Fruit fly (Drosophila melanogaster): ENCODE results near the gene pasha.

pasha gene

dm6 chr3R:31571885-31572292 lies 45.9 kb upstream of the pasha start, which contains the start of gene gammaCOP (continued):
- TF ChIP-seq chinmo (GFP tag; IDR thresholded peaks at IDR 0.05; ENCODE audit: partially characterized antibody) (0 out of 4 replicates have a peak, but pooled peaks have one; percentile 47), CG1832 (GFP tag; optimal IDR thresholded peaks at IDR 0.05) (no peak), CG6765 (GFP tag; optimal IDR thresholded peaks at IDR 0.05) (no peak), trh (GFP tag; optimal IDR thresholded peaks at IDR 0.05) (no peak), Mes4 (GFP tag; optimal IDR thresholded peaks at IDR 0.05) (no peak), HmgZ (tag; optimal IDR thresholded peaks at IDR 0.05) (no peak), vvl (GFP tag; IDR thresholded peaks at IDR 0.05) (no peak), CG17385 (GFP tag; optimal IDR thresholded peaks at IDR 0.05) (no peak), corto (GFP tag; optimal IDR thresholded peaks at IDR 0.05) (no peak), MESR4 (GFP tag; optimal IDR thresholded peaks at IDR 0.05) (peak; percentile 95), Opbp (GFP tag; IDR thresholded peaks at IDR 0.05; ENCODE audit: partially characterized antibody) (peak; percentile 75; the same call in 1 of the 3 replicates), ase (GFP tag; IDR thresholded peaks at IDR 0.05) (no peak), knrl (GFP tag; IDR thresholded peaks at IDR 0.05; ENCODE audit: partially characterized antibody) (peak; percentile 90), Xbp1 (GFP tag; optimal IDR thresholded peaks at IDR 0.05) (peak; percentile 77), gsb-n (tag; optimal IDR thresholded peaks at IDR 0.05) (no peak), CG7786 (GFP tag; optimal IDR thresholded peaks at IDR 0.05) (no peak), sna (GFP tag; IDR thresholded peaks at IDR 0.05; ENCODE audit: partially characterized antibody) (peak; percentile 97), Scr (GFP tag; IDR thresholded peaks at IDR 0.05; ENCODE audit: partially characterized antibody) (peak; percentile 94), CG8944 (GFP tag; optimal IDR thresholded peaks at IDR 0.05) (no peak), gfzf (GFP tag; optimal IDR thresholded peaks at IDR 0.05) (peak; percentile 28), Dll (GFP tag; IDR thresholded peaks at IDR 0.05; ENCODE audit: partially characterized antibody) (peak; percentile 98), MTF-1 (GFP tag; optimal IDR thresholded peaks at IDR 0.05; ENCODE audit: borderline replicate concordance) (no peak), Dref (GFP tag; IDR thresholded peaks at IDR 0.05) (peak; percentile 78; the same call in 1 of the 2 replicates), bsh (GFP tag; optimal IDR thresholded peaks at IDR 0.05) (no peak), D (optimal IDR thresholded peaks at IDR 0.05) (no peak), D (GFP tag; optimal IDR thresholded peaks at IDR 0.05) (no peak), CG4282 (GFP tag; optimal IDR thresholded peaks at IDR 0.05) (no peak), BEAF-32 (GFP tag; optimal IDR thresholded peaks at IDR 0.05) (peak; percentile 87), Rfx (GFP tag; IDR thresholded peaks at IDR 0.05) (no peak), grn (GFP tag; optimal IDR thresholded peaks at IDR 0.05) (peak; percentile 75), lbe (GFP tag; optimal IDR thresholded peaks at IDR 0.05) (peak; percentile 11), CG16813 (GFP tag; IDR thresholded peaks at IDR 0.05; ENCODE audit: partially characterized antibody) (peak; percentile 88), Atf-2 (GFP tag; optimal IDR thresholded peaks at IDR 0.05) (no peak), grau (tag; optimal IDR thresholded peaks at IDR 0.05) (peak; percentile 2), unc-4 (GFP tag; IDR thresholded peaks at IDR 0.05; ENCODE audit: partially characterized antibody) (peak; percentile 94), eyg (GFP tag; optimal IDR thresholded peaks at IDR 0.05) (peak; percentile 5), CG2129 (GFP tag; IDR thresholded peaks at IDR 0.05; ENCODE audit: partially characterized antibody) (peak; percentile 77), CG42726 (GFP tag; IDR thresholded peaks at IDR 0.05; ENCODE audit: partially characterized antibody) (peak; percentile 34; the same call in 1 of the 2 replicates), row (GFP tag; IDR thresholded peaks at IDR 0.05) (peak; percentile 52), Sry-δ (GFP tag; optimal IDR thresholded peaks at IDR 0.05) (peak; percentile 83), CG33213 (GFP tag; optimal IDR thresholded peaks at IDR 0.05) (peak; percentile 1), cg (GFP tag; optimal IDR thresholded peaks at IDR 0.05) (peak; percentile 25), toy (GFP tag; IDR thresholded peaks at IDR 0.05) (no peak), Sox100B (GFP tag; optimal IDR thresholded peaks at IDR 0.05) (no peak), CG3995 (GFP tag; optimal IDR thresholded peaks at IDR 0.05) (no peak), ken (GFP tag; IDR thresholded peaks at IDR 0.05) (no peak), CG15601 (tag; optimal IDR thresholded peaks at IDR 0.05) (no peak), Ets97D (GFP tag; optimal IDR thresholded peaks at IDR 0.05) (peak; percentile 43), bab2 (GFP tag; optimal IDR thresholded peaks at IDR 0.05) (peak; percentile 31), bbx (GFP tag; IDR thresholded peaks at IDR 0.05; ENCODE audit: partially characterized antibody) (peak; percentile 81)

Data from whole organism, embryonic.